Worm (Caenorhabditis elegans): ENCODE data around the gene F49F1.15.

F49F1.15 gene

ce11 chrIV:4117432-4117831 lies 3.0 kb upstream of the F49F1.15 start, which contains the start of gene drd-50:
drd-50 (plus strand) TSS chrIV:4117732.
- TF ChIP-seq unc-62 (GFP tag; optimal IDR thresholded peaks at IDR 0.05): no peak

- no peak for TF ChIP-seq unc-62 (GFP tag; optimal IDR thresholded peaks at IDR 0.05)
Measured at ce11 chrIV:4115634-4116033, 1.2 kb upstream of the F49F1.15 start, which contains the start of the genes F49F1.4 and F49F1.2. F49F1.4 (minus strand) TSS chrIV:4115734. F49F1.2 (plus strand) TSS chrIV:4115943.

ce11 chrIV:4112387-4112786 lies 2.0 kb downstream of the F49F1.15 start, which contains the start of gene F49F1.14:
F49F1.14 (minus strand) TSS chrIV:4112487.
- no peak for TF ChIP-seq unc-62 (GFP tag; optimal IDR thresholded peaks at IDR 0.05)

ce11 chrIV:4108767-4109166 lies 5.7 kb downstream of the F49F1.15 start, which contains the start of gene C35B1.7:
C35B1.7 (plus strand) TSS chrIV:4109067.
- TF ChIP-seq unc-62 (GFP tag; optimal IDR thresholded peaks at IDR 0.05): no peak

ce11 chrIV:4102720-4103119 lies 11.7 kb downstream of the F49F1.15 start, which contains the start of gene ubc-1:
ubc-1 (plus strand) TSS chrIV:4103020.
- no peak for TF ChIP-seq unc-62 (GFP tag; optimal IDR thresholded peaks at IDR 0.05)

- no peak for TF ChIP-seq unc-62 (GFP tag; optimal IDR thresholded peaks at IDR 0.05)
Measured at ce11 chrIV:4099773-4100172, 14.7 kb downstream of the F49F1.15 start.

ce11 chrIV:4096940-4097339 lies 17.5 kb downstream of the F49F1.15 start:
- TF ChIP-seq unc-62 (GFP tag; optimal IDR thresholded peaks at IDR 0.05): no peak

ce11 chrIV:4094364-4094763 lies 20.1 kb downstream of the F49F1.15 start:
- no peak for TF ChIP-seq unc-62 (GFP tag; optimal IDR thresholded peaks at IDR 0.05)

- no peak for TF ChIP-seq unc-62 (GFP tag; optimal IDR thresholded peaks at IDR 0.05)
Measured at ce11 chrIV:4093087-4093486, 21.3 kb downstream of the F49F1.15 start.

- TF ChIP-seq unc-62 (GFP tag; optimal IDR thresholded peaks at IDR 0.05): no peak
Measured at ce11 chrIV:4085787-4086262, 28.6 kb downstream of the F49F1.15 start, which contains the start of gene C35B1.2. C35B1.2 (plus strand) TSS chrIV:4086212.

- no peak for TF ChIP-seq unc-62 (GFP tag; optimal IDR thresholded peaks at IDR 0.05)
Measured at ce11 chrIV:4085022-4085421, 29.4 kb downstream of the F49F1.15 start.

- TF ChIP-seq unc-62 (GFP tag; optimal IDR thresholded peaks at IDR 0.05): no peak
Measured at ce11 chrIV:4084109-4084508, 30.3 kb downstream of the F49F1.15 start, which contains the start of gene C35B1.5. C35B1.5 (minus strand) TSS chrIV:4084209.

- TF ChIP-seq unc-62 (GFP tag; optimal IDR thresholded peaks at IDR 0.05): no peak
Measured at ce11 chrIV:4083094-4083493, 31.3 kb downstream of the F49F1.15 start.

- no peak for TF ChIP-seq unc-62 (GFP tag; optimal IDR thresholded peaks at IDR 0.05)
Measured at ce11 chrIV:4082599-4082998, 31.8 kb downstream of the F49F1.15 start.

- TF ChIP-seq unc-62 (GFP tag; optimal IDR thresholded peaks at IDR 0.05): no peak
Measured at ce11 chrIV:4080846-4081245, 33.6 kb downstream of the F49F1.15 start, which contains the start of the genes C35B1.9 and C35B1.3. C35B1.9 (minus strand) TSS chrIV:4080946. C35B1.3 (plus strand) TSS chrIV:4081151.

ce11 chrIV:4079514-4079913 lies 34.9 kb downstream of the F49F1.15 start, which contains the start of gene C35B1.4:
C35B1.4 (plus strand) TSS chrIV:4079814.
- TF ChIP-seq unc-62 (GFP tag; optimal IDR thresholded peaks at IDR 0.05): no peak

ce11 chrIV:4078901-4079300 lies 35.5 kb downstream of the F49F1.15 start, which contains the start of gene C35B1.8:
C35B1.8 (minus strand) TSS chrIV:4079001.
- TF ChIP-seq unc-62 (GFP tag; optimal IDR thresholded peaks at IDR 0.05): no peak

Measured in whole organism, dauer.